Fruit fly (Drosophila melanogaster): ENCODE measurements around the gene Tps1.

Tps1 gene

DNA sequence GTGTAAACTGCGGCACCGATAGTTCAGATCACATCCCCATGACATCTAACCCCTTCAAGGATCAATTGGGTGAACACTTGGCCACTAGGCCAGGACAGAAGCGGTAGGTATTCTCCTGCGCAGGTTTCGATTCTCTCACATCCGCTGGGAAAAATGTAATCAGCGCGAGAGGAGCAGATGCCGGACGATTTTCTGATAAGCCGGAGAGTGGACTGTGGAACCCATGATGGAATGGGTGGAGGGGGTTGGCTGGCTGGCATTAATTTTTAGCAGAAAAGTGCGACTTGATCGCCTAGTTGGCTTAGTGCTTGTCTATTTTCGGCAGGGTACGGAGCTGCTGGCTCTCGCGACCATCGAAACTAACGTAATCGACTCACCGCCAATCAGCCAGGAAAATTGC, at the start of gene Tps1:
Gene Tps1 (plus strand): TSS at position 301 of the 400 bp plus-strand sequence.
- TF ChIP-seq CG8478 (optimal IDR thresholded peaks at IDR 0.05) (no peak), CTCF (optimal IDR thresholded peaks at IDR 0.05) (no peak)

DNA sequence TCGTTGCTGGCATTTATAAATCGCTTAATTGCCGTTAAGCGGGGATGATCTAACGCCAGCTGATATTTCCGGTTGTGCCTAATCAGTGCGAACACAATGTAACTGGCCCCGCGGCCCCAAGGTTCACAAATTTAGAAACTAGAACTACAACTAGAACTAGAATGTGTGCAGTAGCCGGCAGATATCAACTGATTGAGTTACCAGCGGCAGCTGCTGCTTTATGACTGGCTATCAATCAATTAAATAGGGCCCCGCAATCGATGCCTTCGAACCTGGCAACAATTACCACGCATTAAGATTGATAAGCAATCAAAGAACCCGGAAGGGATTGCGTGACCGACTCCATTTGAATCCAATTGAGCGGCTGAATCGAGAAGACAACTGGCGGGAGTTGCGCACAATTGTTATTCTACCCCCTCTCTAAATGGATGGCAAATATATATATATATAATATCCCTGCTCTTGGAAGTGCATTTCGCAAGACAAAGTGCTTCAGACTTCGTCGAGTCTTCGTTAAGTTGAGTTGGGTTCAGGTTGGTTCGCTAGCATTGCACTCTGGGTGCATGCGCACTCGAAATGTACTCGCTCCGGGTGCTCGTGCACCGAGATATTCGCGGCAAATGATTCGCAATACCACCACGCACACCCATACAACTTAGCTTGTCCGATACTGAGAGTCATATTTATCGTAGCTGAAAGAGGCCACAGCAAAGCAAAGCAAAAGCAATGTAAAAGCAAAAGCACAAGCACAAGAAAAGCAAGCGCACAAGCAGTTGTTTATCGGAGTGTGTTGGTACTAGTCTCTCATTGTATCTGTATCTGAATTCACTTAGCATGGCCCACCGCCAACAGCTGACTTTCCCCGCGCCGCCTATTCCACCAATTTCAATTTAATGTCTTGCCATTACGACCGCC, 48.1 kb upstream of the Tps1 start:
- TF ChIP-seq CG8478 (optimal IDR thresholded peaks at IDR 0.05) (no peak), CTCF (optimal IDR thresholded peaks at IDR 0.05) (no peak)

DNA sequence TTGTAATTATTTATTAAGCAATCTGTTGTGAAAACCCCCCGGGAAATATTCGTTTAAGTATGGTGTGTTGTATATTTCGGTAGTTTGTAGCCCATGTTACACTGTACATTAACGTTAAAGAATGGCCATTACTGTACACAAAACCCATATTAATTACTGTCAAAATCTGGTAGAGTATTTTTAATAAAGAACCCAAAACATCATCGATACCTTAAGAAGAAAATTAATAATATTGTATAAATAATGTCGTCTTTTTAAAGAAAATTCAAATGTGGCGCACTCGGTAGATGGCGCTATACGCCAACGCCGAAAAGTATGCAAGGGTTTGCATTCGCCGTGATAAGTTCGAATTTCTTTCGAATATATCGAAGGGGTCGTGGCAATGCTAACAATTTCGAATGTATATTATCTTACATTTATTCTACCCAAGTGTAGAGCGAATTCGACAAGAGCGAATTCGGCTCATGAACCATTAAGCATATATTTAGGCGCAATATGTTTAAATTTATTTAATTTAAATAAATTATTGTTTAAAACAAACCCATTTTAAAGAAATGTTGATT, 42.5 kb upstream of the Tps1 start:
- TF ChIP-seq CG8478 (optimal IDR thresholded peaks at IDR 0.05) (no peak), CTCF (optimal IDR thresholded peaks at IDR 0.05) (peak; percentile 87 to 95)

DNA sequence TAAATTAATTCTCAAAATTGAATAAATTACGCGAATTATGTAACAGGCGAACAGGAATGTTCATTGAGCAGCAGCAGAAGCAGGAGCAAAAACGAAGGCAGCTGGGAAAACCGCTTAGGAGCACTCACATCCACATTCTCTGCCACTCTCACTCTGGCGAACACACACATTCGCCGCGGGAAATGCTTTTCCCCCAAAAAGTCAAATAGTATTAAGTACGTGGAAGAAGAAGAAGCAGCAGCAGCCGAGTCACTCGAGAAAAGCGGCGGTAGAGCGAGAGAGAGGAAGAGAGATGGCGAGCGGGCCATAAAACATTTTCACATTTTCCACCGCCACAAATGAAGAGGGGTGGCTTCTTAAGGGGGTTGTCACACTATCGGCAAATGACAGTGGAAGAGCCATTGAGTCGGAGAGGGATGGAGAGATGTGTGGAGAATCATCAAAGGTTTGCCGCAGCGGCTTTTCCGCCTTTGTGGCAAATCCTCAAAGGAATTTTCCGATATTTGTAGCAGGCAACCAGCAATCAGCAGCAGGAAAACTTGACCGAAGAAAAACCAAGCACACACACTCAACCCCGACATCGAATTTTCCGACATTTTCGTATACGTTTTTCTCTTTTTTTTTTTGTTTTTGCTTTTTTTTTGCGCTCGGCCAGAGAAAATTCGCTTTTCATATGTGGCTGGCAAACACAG, 41.4 kb upstream of the Tps1 start:
- TF ChIP-seq CTCF (optimal IDR thresholded peaks at IDR 0.05), result no peak
- TF ChIP-seq CG8478 (optimal IDR thresholded peaks at IDR 0.05), result no peak

DNA sequence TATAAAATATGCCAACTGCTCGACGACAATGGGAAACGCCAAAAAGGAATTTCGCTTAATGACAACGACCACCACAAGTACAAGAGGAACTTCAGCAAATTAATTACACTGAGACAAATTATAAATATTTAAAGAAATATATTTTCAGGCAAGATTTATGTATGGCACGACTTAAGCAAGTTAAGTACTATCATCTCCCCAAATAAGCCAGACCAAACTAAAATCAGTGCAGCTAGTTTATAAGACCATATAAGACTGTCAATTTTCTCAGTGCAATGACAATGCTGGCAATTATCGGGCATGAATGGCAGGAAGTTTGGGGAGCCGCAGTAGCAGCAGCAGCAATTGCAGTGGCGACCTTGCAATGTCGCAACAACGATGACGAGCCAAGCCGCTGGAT, 39.6 kb upstream of the Tps1 start:
- TF ChIP-seq CTCF (optimal IDR thresholded peaks at IDR 0.05), result no peak
- TF ChIP-seq CG8478 (optimal IDR thresholded peaks at IDR 0.05), result no peak

DNA sequence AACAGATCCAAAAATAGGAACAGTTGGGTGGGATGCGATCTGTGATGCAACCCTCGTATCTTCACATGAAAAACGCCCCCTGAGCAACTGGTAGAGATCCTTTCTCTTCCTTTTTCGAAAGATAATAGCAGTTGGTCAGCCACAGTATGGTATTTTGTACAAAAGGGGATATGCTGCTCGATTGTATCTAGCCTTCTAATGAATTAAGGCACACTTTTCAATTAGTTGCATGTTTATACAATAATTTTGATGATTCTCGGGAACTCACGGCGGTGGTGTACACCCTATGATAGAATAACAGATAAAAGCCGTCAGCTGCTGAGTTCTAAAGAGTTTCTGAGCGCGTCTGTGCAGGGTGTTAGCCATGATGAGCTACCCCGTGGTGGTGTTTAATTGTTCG, 38.5 kb upstream of the Tps1 start:
- TF ChIP-seq CG8478 (optimal IDR thresholded peaks at IDR 0.05) (no peak), CTCF (optimal IDR thresholded peaks at IDR 0.05) (no peak)

DNA sequence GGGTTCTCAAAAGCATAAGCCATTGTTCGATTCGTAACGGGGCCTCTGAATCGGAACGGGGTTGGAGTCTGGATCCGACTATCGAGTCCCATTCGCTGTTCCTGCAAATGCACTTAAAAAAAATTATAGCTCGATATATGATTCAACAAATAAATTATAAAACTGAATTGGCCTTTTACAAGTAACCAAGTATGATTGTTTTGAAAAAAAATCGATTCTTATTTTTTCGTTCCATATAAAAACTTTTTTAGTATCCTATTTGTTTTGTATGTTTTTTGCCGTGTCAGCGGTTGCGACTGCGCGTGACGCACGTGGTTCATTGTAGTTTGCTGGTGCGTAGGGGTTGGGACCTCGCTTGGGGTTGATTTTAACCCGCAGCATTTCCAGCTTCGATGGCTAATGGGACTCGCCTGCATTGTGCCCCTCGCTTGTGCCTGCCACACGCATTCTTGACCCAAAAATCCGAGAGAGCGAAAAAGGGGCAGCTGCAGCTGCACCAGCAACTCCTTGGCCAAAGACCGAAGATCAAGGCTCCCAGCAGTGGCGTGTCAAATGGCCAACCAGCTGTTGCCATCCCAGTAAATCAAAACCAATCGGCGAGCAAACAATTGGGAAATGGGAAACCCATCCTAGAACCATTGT, 37.3 kb upstream of the Tps1 start:
- no peak for TF ChIP-seq CG8478 (optimal IDR thresholded peaks at IDR 0.05)
- TF ChIP-seq CTCF (optimal IDR thresholded peaks at IDR 0.05), result no peak

DNA sequence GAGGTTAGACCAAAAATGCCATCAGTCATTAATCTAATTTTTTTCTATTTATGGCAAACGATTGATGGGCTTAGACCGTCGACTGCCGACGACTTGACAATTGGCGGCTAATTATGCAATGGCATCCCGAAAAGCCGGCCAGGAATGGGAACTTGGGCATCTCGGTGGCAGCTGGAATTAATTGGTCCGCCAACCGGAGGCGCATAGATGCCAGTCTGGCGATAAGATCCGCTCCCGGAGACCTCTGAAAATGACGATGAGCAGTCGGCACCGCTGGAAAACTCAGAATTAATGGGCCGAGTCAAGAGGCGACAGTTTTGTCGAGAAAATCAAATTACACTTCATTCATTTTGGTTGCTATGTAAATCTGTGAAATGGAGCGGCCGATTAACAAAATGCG, 35.5 kb upstream of the Tps1 start, which contains the start of gene CG15429:
Gene CG15429 (plus strand): TSS at position 301 of the 400 bp plus-strand sequence.
- TF ChIP-seq CG8478 (optimal IDR thresholded peaks at IDR 0.05), result no peak
- no peak for TF ChIP-seq CTCF (optimal IDR thresholded peaks at IDR 0.05)

DNA sequence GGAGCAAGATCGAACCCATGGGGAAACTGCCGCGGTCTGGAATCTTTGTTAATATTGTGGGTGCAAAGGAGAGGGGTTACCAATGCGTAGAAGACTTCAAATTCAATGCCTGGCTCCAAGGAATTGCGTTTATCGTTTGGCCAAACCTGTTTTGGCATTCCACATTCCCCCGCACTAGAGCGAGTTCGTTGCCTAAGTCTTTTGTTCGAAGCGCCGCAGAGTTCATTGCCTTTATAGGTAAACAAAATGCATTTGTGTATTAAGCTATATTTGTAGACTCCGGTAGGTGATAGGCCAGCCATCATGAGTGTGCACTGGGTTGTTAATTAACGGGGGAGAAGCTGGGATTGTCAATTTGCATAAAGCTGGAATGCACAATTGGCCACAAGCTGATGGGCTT, 33.1 kb upstream of the Tps1 start:
- no peak for TF ChIP-seq CG8478 (optimal IDR thresholded peaks at IDR 0.05)
- no peak for TF ChIP-seq CTCF (optimal IDR thresholded peaks at IDR 0.05)

DNA sequence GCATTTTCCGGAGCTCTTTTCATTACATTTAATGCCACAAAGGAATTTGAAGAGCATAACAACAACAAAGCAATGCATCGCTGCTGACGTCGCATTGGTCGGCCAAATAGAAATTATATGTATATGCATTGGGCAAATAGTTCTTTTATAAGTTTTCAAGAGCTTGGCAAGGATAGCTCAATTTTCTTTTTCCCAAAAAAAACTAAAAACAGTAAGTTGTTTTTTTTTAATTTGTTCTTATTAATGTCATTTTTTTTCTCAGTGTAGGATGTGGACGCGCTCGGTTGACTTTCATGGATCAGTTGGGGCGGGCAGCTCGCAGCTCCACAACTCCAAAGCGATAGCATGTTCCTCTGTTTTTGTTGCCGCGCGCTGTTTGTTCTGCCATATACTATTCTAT, 29.0 kb upstream of the Tps1 start:
- TF ChIP-seq CG8478 (optimal IDR thresholded peaks at IDR 0.05), result no peak
- no peak for TF ChIP-seq CTCF (optimal IDR thresholded peaks at IDR 0.05)

DNA sequence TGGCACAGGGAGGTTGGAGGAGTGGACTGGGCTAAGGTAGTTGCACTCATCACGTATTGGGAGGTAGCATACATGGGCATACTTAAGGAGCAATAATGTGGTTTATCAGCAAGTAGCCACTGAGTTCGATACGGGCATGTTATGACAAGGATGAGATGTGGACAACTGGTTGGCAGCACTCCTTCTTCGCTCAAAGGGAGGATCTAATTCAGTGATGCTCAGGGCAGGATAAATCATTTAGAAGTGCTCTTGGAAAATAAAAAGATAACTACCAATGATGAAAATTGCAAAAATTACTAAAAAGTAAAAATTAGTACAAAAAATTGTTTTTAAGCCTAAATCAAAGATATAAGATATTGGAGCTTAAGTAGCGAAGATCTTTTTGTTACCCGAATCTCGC, 27.2 kb upstream of the Tps1 start:
- no peak for TF ChIP-seq CG8478 (optimal IDR thresholded peaks at IDR 0.05)
- no peak for TF ChIP-seq CTCF (optimal IDR thresholded peaks at IDR 0.05)

DNA sequence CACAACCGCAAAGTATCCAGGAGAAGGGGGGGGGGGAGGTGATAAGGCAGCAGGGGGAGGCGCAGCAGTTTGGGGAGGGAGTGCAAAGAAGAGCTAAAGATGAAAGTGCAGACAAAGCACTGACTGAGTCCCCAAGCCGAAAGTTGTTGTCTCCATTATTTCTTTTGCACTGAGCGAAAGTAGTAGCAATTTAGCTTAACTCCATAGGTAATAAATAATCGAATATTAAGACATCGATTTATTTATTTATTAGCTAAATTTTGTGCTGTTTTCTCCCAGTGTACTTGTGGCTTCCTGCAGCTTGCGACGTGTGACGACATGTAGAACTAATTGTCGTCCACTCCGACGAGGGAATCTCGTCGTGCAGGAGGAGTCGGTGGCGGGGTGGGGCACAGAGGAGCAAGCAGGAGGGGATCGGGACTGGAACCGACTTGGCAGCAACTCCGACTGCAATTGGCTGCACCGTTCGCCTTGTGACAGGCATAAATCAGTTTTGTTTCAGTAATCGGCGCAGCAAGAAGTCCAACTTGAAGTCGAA, 26.6 kb upstream of the Tps1 start, which contains the start of gene Traf4:
Gene Traf4 (plus strand): TSS at position 488 of the 538 bp plus-strand sequence.
- TF ChIP-seq CTCF (optimal IDR thresholded peaks at IDR 0.05), result no peak
- no peak for TF ChIP-seq CG8478 (optimal IDR thresholded peaks at IDR 0.05)

DNA sequence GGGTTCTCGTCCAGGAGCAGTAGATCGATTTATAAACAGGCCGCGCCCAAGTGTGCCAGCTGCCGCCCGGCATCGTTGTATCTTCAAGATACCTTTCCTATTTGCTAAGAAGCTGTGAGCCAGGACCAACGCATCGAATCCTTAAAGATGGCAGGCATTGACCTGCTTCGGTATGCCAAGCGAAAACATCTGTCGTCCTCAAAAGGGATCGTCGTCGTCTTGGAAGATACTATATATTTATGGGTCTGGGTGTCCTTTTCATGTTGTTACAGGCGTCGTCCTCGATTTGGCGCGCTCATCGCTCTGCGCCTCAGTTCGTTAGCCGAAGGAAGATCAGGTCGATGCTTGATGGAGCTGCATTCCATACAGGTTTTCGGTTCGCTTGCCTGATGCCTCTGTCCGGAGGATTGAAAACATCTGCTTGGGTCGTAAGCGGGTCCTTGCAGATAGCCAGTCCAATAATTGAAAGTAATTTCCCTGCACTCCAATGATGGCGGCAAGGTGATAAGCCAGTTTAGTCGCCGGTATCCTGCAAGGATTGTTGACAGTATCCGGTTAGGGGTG, 24.3 kb upstream of the Tps1 start:
- TF ChIP-seq CTCF (optimal IDR thresholded peaks at IDR 0.05) (no peak), CG8478 (optimal IDR thresholded peaks at IDR 0.05) (no peak)

DNA sequence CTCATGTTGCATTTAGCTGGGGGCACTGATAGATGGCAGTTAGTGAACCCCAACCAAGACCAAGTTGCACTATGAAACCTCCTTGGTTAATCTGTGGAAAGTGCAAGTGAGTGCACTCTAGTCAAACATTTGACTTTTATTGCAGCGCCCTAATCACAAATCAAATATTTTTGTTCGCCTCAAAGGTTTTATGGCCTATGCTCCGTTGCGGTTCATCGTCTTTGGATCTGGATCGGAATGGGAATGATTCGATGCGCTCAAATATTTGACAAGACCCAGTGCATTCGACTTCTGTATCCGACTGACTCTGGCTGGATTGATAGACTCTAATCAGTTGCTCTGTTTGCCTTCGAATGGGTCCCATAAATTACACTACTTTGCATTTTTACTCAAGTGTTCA, 23.2 kb upstream of the Tps1 start:
- TF ChIP-seq CTCF (optimal IDR thresholded peaks at IDR 0.05) (no peak), CG8478 (optimal IDR thresholded peaks at IDR 0.05) (no peak)
